Fruit fly (Drosophila melanogaster) whole organism, embryonic: ENCODE data around the gene Sf3b3.

Source experiments
- Abd-B ChIP-seq: fragments of 200-800 bp; sonication (Bioruptor generic); optimal IDR thresholded peaks from 2 replicates; lab custom pipeline; 2018; ENCODE audit warnings: missing biosample characterization, mild to moderate bottlenecking, missing genetic modification characterization, moderate library complexity
- BEAF-32 ChIP-seq: fragments of 200-800 bp; sonication (Bioruptor generic); optimal IDR thresholded peaks from 3 replicates; lab custom pipeline; 2017; ENCODE audit warnings: missing biosample characterization, missing genetic modification characterization, mild to moderate bottlenecking, moderate library complexity, missing genetic modification reagents
- Bdp1 ChIP-seq: fragments of 200-800 bp; sonication (Bioruptor generic); optimal IDR thresholded peaks from 3 replicates; lab custom pipeline; 2016; ENCODE audit warnings: missing biosample characterization, missing genetic modification characterization
- CG10366 ChIP-seq: fragments of 200-800 bp; sonication (Bioruptor generic); IDR thresholded peaks from 2 replicates; pipeline ENCODE4 v1.3.6; 2022; ENCODE audit warnings: missing biosample characterization, missing genetic modification characterization
- CG10979 ChIP-seq: fragments of 200-800 bp; sonication (Bioruptor generic); optimal IDR thresholded peaks from 2 replicates; lab custom pipeline; 2018; ENCODE audit warnings: missing biosample characterization, mild to moderate bottlenecking, missing genetic modification characterization, moderate library complexity
- CG11456 ChIP-seq: fragments of 200-800 bp; sonication (Bioruptor generic); IDR thresholded peaks from 3 replicates; pipeline ENCODE4 v1.3.6; 2022; ENCODE audit warnings: missing biosample characterization, missing genetic modification characterization
- CG12071 ChIP-seq: fragments of 200-800 bp; sonication (Bioruptor generic); optimal IDR thresholded peaks from 3 replicates; lab custom pipeline; 2018; ENCODE audit warnings: missing biosample characterization, mild to moderate bottlenecking, missing genetic modification characterization
- CG1233 ChIP-seq: fragments of 200-800 bp; sonication (Bioruptor generic); optimal IDR thresholded peaks from 4 replicates; lab custom pipeline; 2018; ENCODE audit warnings: missing biosample characterization, mild to moderate bottlenecking, missing genetic modification characterization
- CG14710 ChIP-seq: fragments of 200-800 bp; sonication (Bioruptor generic); optimal IDR thresholded peaks from 3 replicates; lab custom pipeline; 2019; ENCODE audit warnings: missing biosample characterization, mild to moderate bottlenecking, missing genetic modification characterization, moderate library complexity
- CG16779 ChIP-seq: fragments of 200-800 bp; sonication (Bioruptor generic); IDR thresholded peaks from 2 replicates; pipeline ENCODE4 v1.3.6; 2022; ENCODE audit warnings: missing biosample characterization, missing genetic modification characterization
- CG17186 ChIP-seq: fragments of 200-800 bp; sonication (Bioruptor generic); optimal IDR thresholded peaks from 3 replicates; lab custom pipeline; 2017; ENCODE audit warnings: missing biosample characterization, missing genetic modification reagents, missing genetic modification characterization
- CG18476 ChIP-seq: fragments of 200-800 bp; sonication (Bioruptor generic); optimal IDR thresholded peaks from 2 replicates; lab custom pipeline; 2016; ENCODE audit warnings: missing biosample characterization, mild to moderate bottlenecking, missing genetic modification characterization
- CG31441 ChIP-seq: fragments of 200-800 bp; sonication (Bioruptor generic); IDR thresholded peaks from 2 replicates; pipeline ENCODE4 v1.3.6; 2022; ENCODE audit warnings: missing biosample characterization, missing genetic modification characterization
- CG3847 ChIP-seq: fragments of 200-800 bp; sonication (Bioruptor generic); IDR thresholded peaks from 2 replicates; pipeline ENCODE4 v1.3.6; 2022; ENCODE audit warnings: missing biosample characterization, missing genetic modification characterization
- CG3995 ChIP-seq: fragments of 200-800 bp; sonication (Bioruptor generic); optimal IDR thresholded peaks from 3 replicates; lab custom pipeline; 2016; ENCODE audit warnings: missing biosample characterization, missing genetic modification characterization
- CG42726 ChIP-seq: fragments of 200-800 bp; sonication (Bioruptor generic); IDR thresholded peaks from 2 replicates; pipeline ENCODE4 v1.3.6; 2022; ENCODE audit warnings: missing biosample characterization, missing genetic modification characterization; ENCODE audit not compliant: partially characterized antibody
- CG4617 ChIP-seq: fragments of 200-800 bp; sonication (Bioruptor generic); optimal IDR thresholded peaks from 3 replicates; lab custom pipeline; 2016; ENCODE audit warnings: missing biosample characterization, missing genetic modification characterization, borderline replicate concordance
- CG5245 ChIP-seq: fragments of 200-800 bp; sonication (Bioruptor generic); optimal IDR thresholded peaks from 3 replicates; lab custom pipeline; 2016; ENCODE audit warnings: missing biosample characterization, missing genetic modification characterization
- CG7786 ChIP-seq: fragments of 200-800 bp; sonication (Bioruptor generic); optimal IDR thresholded peaks from 2 replicates; lab custom pipeline; 2016; ENCODE audit warnings: missing biosample characterization, missing genetic modification characterization
- CG7928 ChIP-seq: fragments of 200-800 bp; sonication (Bioruptor generic); optimal IDR thresholded peaks from 2 replicates; lab custom pipeline; 2017; ENCODE audit warnings: missing biosample characterization, mild to moderate bottlenecking, missing genetic modification characterization
- CHES-1-like ChIP-seq: fragments of 200-800 bp; sonication (Bioruptor generic); optimal IDR thresholded peaks from 2 replicates; lab custom pipeline; 2016; ENCODE audit warnings: missing biosample characterization, missing genetic modification characterization
- D19B ChIP-seq: fragments of 200-800 bp; sonication (Bioruptor generic); optimal IDR thresholded peaks from 2 replicates; lab custom pipeline; 2017; ENCODE audit warnings: missing biosample characterization, mild to moderate bottlenecking, missing genetic modification characterization
- E2f2 ChIP-seq: fragments of 200-800 bp; sonication (Bioruptor generic); IDR thresholded peaks from 2 replicates; pipeline ENCODE4 v1.3.6; 2022; ENCODE audit warnings: missing biosample characterization, missing genetic modification characterization
- Elba2 ChIP-seq: fragments of 200-800 bp; sonication (Bioruptor generic); optimal IDR thresholded peaks from 3 replicates; lab custom pipeline; 2016; ENCODE audit warnings: missing biosample characterization, missing genetic modification characterization
- Ets97D ChIP-seq: fragments of 200-800 bp; sonication (Bioruptor generic); optimal IDR thresholded peaks from 3 replicates; lab custom pipeline; 2016; ENCODE audit warnings: missing biosample characterization, missing genetic modification characterization
- Gsc ChIP-seq: fragments of 200-800 bp; sonication (Bioruptor generic); IDR thresholded peaks from 2 replicates; pipeline ENCODE4 v1.3.6; 2022; ENCODE audit warnings: missing biosample characterization, missing genetic modification characterization
- H15 ChIP-seq: fragments of 200-800 bp; sonication (Bioruptor generic); IDR thresholded peaks from 3 replicates; pipeline ENCODE4 v1.3.6; 2022; ENCODE audit warnings: missing biosample characterization, missing genetic modification characterization
- Mad ChIP-seq: fragments of 200-800 bp; sonication (Bioruptor generic); optimal IDR thresholded peaks from 2 replicates; lab custom pipeline; 2016; ENCODE audit warnings: missing biosample characterization, missing genetic modification characterization
- Opbp ChIP-seq: fragments of 200-800 bp; sonication (Bioruptor generic); IDR thresholded peaks from 3 replicates; pipeline ENCODE4 v1.3.6; 2022; ENCODE audit warnings: missing biosample characterization, missing genetic modification characterization; ENCODE audit not compliant: partially characterized antibody
- amos ChIP-seq: fragments of 200-800 bp; sonication (Bioruptor generic); IDR thresholded peaks from 2 replicates; pipeline ENCODE4 v1.3.6; 2022; ENCODE audit warnings: missing biosample characterization, missing genetic modification characterization; ENCODE audit not compliant: partially characterized antibody
- ara ChIP-seq: fragments of 200-800 bp; sonication (Bioruptor generic); IDR thresholded peaks from 2 replicates; pipeline ENCODE4 v1.3.6; 2022; ENCODE audit warnings: missing biosample characterization, missing genetic modification characterization
- ase ChIP-seq: fragments of 200-800 bp; sonication (Bioruptor generic); IDR thresholded peaks from 3 replicates; pipeline ENCODE4 v1.3.6; 2022; ENCODE audit warnings: missing biosample characterization, missing genetic modification characterization
- bsh ChIP-seq, 2 experiments: fragments of 200-800 bp; sonication (Bioruptor generic); optimal IDR thresholded peaks; 2 replicates each; lab custom pipeline; 2017 to 2018; ENCODE audit warnings: mild to moderate bottlenecking in 2 of 2, missing biosample characterization in 2 of 2, missing genetic modification characterization in 2 of 2, moderate library complexity in 1 of 2
- caup ChIP-seq: fragments of 200-800 bp; sonication (Bioruptor generic); optimal IDR thresholded peaks from 3 replicates; lab custom pipeline; 2017; ENCODE audit warnings: missing biosample characterization, mild to moderate bottlenecking, missing genetic modification characterization, moderate library complexity; ENCODE audit not compliant: severe bottlenecking
- chn ChIP-seq: fragments of 200-800 bp; sonication (Bioruptor generic); optimal IDR thresholded peaks from 2 replicates; lab custom pipeline; 2016; ENCODE audit warnings: missing biosample characterization, missing genetic modification characterization
- da ChIP-seq: fragments of 200-800 bp; sonication (Bioruptor generic); optimal IDR thresholded peaks from 2 replicates; lab custom pipeline; 2016; ENCODE audit warnings: missing biosample characterization, missing genetic modification characterization
- dm ChIP-seq: fragments of 200-800 bp; sonication (Bioruptor generic); optimal IDR thresholded peaks from 3 replicates; lab custom pipeline; 2016; ENCODE audit warnings: missing biosample characterization, missing genetic modification characterization
- gfzf ChIP-seq: fragments of 200-800 bp; sonication (Bioruptor generic); optimal IDR thresholded peaks from 2 replicates; lab custom pipeline; 2016; ENCODE audit warnings: missing biosample characterization, mild to moderate bottlenecking, missing genetic modification characterization, moderate library complexity
- gro ChIP-seq: fragments of 200-800 bp; sonication (Bioruptor generic); optimal IDR thresholded peaks from 2 replicates; lab custom pipeline; 2016; ENCODE audit warnings: missing biosample characterization, missing genetic modification characterization
- gsb ChIP-seq: fragments of 200-800 bp; sonication (Bioruptor generic); IDR thresholded peaks from 2 replicates; pipeline ENCODE4 v1.3.6; 2022; ENCODE audit warnings: missing biosample characterization, missing genetic modification characterization
- her ChIP-seq: fragments of 200-800 bp; sonication (Bioruptor generic); optimal IDR thresholded peaks from 2 replicates; lab custom pipeline; 2016; ENCODE audit warnings: missing biosample characterization, missing genetic modification characterization
- jigr1 ChIP-seq: fragments of 200-800 bp; sonication (Bioruptor generic); IDR thresholded peaks from 3 replicates; pipeline ENCODE4 v1.3.6; 2022; ENCODE audit warnings: missing biosample characterization, missing genetic modification characterization
- ken ChIP-seq: fragments of 200-800 bp; sonication (Bioruptor generic); IDR thresholded peaks from 3 replicates; pipeline ENCODE4 v1.3.6; 2022; ENCODE audit warnings: missing biosample characterization, missing genetic modification characterization
- lmd ChIP-seq: fragments of 200-800 bp; sonication (Bioruptor generic); IDR thresholded peaks from 2 replicates; pipeline ENCODE4 v1.3.6; 2022; ENCODE audit warnings: missing biosample characterization, missing genetic modification characterization
- pho ChIP-seq: fragments of 200-800 bp; sonication (Bioruptor generic); optimal IDR thresholded peaks from 2 replicates; lab custom pipeline; 2016; ENCODE audit warnings: missing biosample characterization, missing genetic modification characterization
- pnt ChIP-seq: fragments of 200-800 bp; sonication (Bioruptor generic); optimal IDR thresholded peaks from 3 replicates; lab custom pipeline; 2016; ENCODE audit warnings: missing biosample characterization, missing genetic modification characterization
- sens ChIP-seq: fragments of 200-800 bp; sonication (Bioruptor generic); peaks from one replicate; lab custom pipeline; 2016; ENCODE audit warnings: missing biosample characterization, missing genetic modification characterization
- slp2 ChIP-seq: fragments of 200-800 bp; sonication (Bioruptor generic); optimal IDR thresholded peaks from 2 replicates; lab custom pipeline; 2016; ENCODE audit warnings: missing biosample characterization, missing genetic modification characterization
- toy ChIP-seq: fragments of 200-800 bp; sonication (Bioruptor generic); IDR thresholded peaks from 2 replicates; pipeline ENCODE4 v1.3.6; 2022; ENCODE audit warnings: missing biosample characterization, missing genetic modification characterization
- unpg ChIP-seq: fragments of 200-800 bp; sonication (Bioruptor generic); optimal IDR thresholded peaks from 3 replicates; lab custom pipeline; 2018; ENCODE audit warnings: missing biosample characterization, mild to moderate bottlenecking, missing genetic modification characterization, moderate library complexity
- vnd ChIP-seq: fragments of 200-800 bp; sonication (Bioruptor generic); IDR thresholded peaks from 3 replicates; pipeline ENCODE4 v1.3.6; 2022; ENCODE audit warnings: missing biosample characterization, missing genetic modification characterization; ENCODE audit not compliant: partially characterized antibody

Gene Sf3b3

dm6 chr3L:805642-806218 lies 27.5 kb downstream of the Sf3b3 start (continued):
- TF ChIP-seq CHES-1-like (GFP tag; lab: Kevin White, UChicago) (peak; percentile 58), sens (GFP tag; lab: Kevin White, UChicago) (peak; percentile 94), CG42726 (GFP tag; lab: Robert Waterston, UW) (no peak), toy (GFP tag; lab: Robert Waterston, UW) (no peak), da (GFP tag; lab: Kevin White, UChicago) (no peak), CG4617 (no peak), E2f2 (GFP tag; lab: Robert Waterston, UW) (peak; percentile 32; the same call in 1 of the 2 replicates), Bdp1 (no peak), CG7928 (GFP tag; lab: Kevin White, UChicago) (no peak), gsb (no peak), CG10979 (tag; lab: Kevin White, UChicago) (peak; percentile 77), amos (GFP tag; lab: Robert Waterston, UW) (no peak), BEAF-32 (GFP tag; lab: Kevin White, UChicago) (no peak), CG1233 (peak; percentile 56), jigr1 (GFP tag; lab: Robert Waterston, UW) (no peak), CG17186 (no peak), ase (GFP tag; lab: Robert Waterston, UW) (no peak), H15 (GFP tag; lab: Robert Waterston, UW) (peak; percentile 51; the same call in 1 of the 3 replicates), slp2 (GFP tag; lab: Kevin White, UChicago) (peak; percentile 29), CG3847 (GFP tag; lab: Robert Waterston, UW) (no peak), CG5245 (GFP tag; lab: Kevin White, UChicago) (peak; percentile 43), gro (GFP tag; lab: Kevin White, UChicago) (no peak), CG3995 (GFP tag; lab: Kevin White, UChicago) (no peak), CG31441 (GFP tag; lab: Robert Waterston, UW) (peak; percentile 68), CG16779 (GFP tag; lab: Robert Waterston, UW) (no peak), dm (no peak), lmd (GFP tag; lab: Robert Waterston, UW) (peak; percentile 69), chn (GFP tag; lab: Kevin White, UChicago) (peak; percentile 50), CG7786 (GFP tag; lab: Kevin White, UChicago) (peak; percentile 39), CG10366 (peak; percentile 45), pnt (peak; percentile 28), CG12071 (GFP tag; lab: Kevin White, UChicago) (peak; percentile 32), ken (GFP tag; lab: Robert Waterston, UW) (peak; percentile 62; the same call in 1 of the 3 replicates), Abd-B (GFP tag; lab: Kevin White, UChicago) (peak; percentile 10), vnd (GFP tag; lab: Robert Waterston, UW) (no peak), Opbp (no peak), Gsc (GFP tag; lab: Robert Waterston, UW) (no peak), CG11456 (GFP tag; lab: Robert Waterston, UW) (no peak), her (GFP tag; lab: Kevin White, UChicago) (no peak), D19B (GFP tag; lab: Kevin White, UChicago) (no peak), Ets97D (GFP tag; lab: Kevin White, UChicago) (no peak), Elba2 (GFP tag; lab: Kevin White, UChicago) (no peak), CG18476 (GFP tag; lab: Kevin White, UChicago) (peak; percentile 4), Mad (GFP tag; lab: Kevin White, UChicago) (no peak), gfzf (GFP tag; lab: Kevin White, UChicago) (no peak), CG14710 (tag; lab: Kevin White, UChicago) (peak; percentile 66), pho (GFP tag; lab: Kevin White, UChicago) (peak; percentile 10), caup (peak; percentile 25), ara (GFP tag; lab: Robert Waterston, UW) (peak; percentile 83), unpg (GFP tag; lab: Kevin White, UChicago) (peak; percentile 58), bsh (GFP tag; optimal IDR thresholded peaks at IDR 0.05; lab: Kevin White, UChicago) (peak; percentile 61 to 69)
